Worm (Caenorhabditis elegans) whole organism, L1 larva: Measurements from ENCODE around the gene Y102F5A.1.

Source experiments
- F16B12.6 ChIP-seq: fragments of 150-350 bp; optimal IDR thresholded peaks from 2 replicates; lab custom pipeline; 2014; ENCODE audit warnings: missing biosample characterization, missing genetic modification characterization
- aha-1 ChIP-seq: fragments of 150-350 bp; optimal IDR thresholded peaks from 2 replicates; lab custom pipeline; 2014; ENCODE audit warnings: missing biosample characterization, missing genetic modification characterization
- alr-1 ChIP-seq: fragments of 200-800 bp; sonication (Bioruptor generic); optimal IDR thresholded peaks from 2 replicates; lab custom pipeline; 2018; ENCODE audit warnings: borderline replicate concordance, mild to moderate bottlenecking, missing genetic modification characterization, missing compliant biosample characterization
- aly-2 ChIP-seq: fragments of 150-350 bp; optimal IDR thresholded peaks from 2 replicates; lab custom pipeline; 2014; ENCODE audit warnings: missing biosample characterization, missing genetic modification characterization
- ceh-8 ChIP-seq: fragments of 200-800 bp; sonication (Bioruptor generic); optimal IDR thresholded peaks from 2 replicates; lab custom pipeline; 2018; ENCODE audit warnings: mild to moderate bottlenecking, missing genetic modification characterization, moderate library complexity, missing compliant biosample characterization
- ceh-82 ChIP-seq, 3 experiments: fragments of 150-350 bp in 1 of 3; sonication (generic microtip) in 2 of 3; optimal IDR thresholded peaks; 2 replicates each; lab custom pipeline; 2014 to 2017; ENCODE audit warnings: missing biosample characterization in 3 of 3, missing genetic modification characterization in 3 of 3
- ceh-88 ChIP-seq: fragments of 200-800 bp; sonication (Bioruptor generic); IDR thresholded peaks from 2 replicates; pipeline ENCODE4 v1.3.6; 2022; ENCODE audit warnings: missing genetic modification characterization, missing compliant biosample characterization
- dpl-1 ChIP-seq, 3 experiments: fragments of 150-350 bp in 2 of 3; sonication (generic microtip) in 1 of 3; optimal IDR thresholded peaks; 2 replicates each; lab custom pipeline; 2014 to 2017; ENCODE audit warnings: missing biosample characterization in 3 of 3, missing genetic modification characterization in 3 of 3, missing genetic modification reagents in 3 of 3
- egl-13 ChIP-seq: sonication (generic microtip); optimal IDR thresholded peaks from 2 replicates; lab custom pipeline; 2016; ENCODE audit warnings: missing genotype, missing genetic modification reagents, missing genetic modification characterization, missing compliant biosample characterization
- egl-27 ChIP-seq, 2 experiments: fragments of 150-350 bp in 1 of 2; sonication (generic microtip); optimal IDR thresholded peaks; 3 replicates each; lab custom pipeline; 2017 to 2018; ENCODE audit warnings: missing biosample characterization in 2 of 2, missing genetic modification characterization in 2 of 2, missing genetic modification reagents in 2 of 2
- fkh-10 ChIP-seq: sonication (generic microtip); optimal IDR thresholded peaks from 2 replicates; lab custom pipeline; 2017; ENCODE audit warnings: missing biosample characterization, missing genetic modification reagents, missing genetic modification characterization
- fkh-4 ChIP-seq: sonication (generic microtip); optimal IDR thresholded peaks from 2 replicates; lab custom pipeline; 2016; ENCODE audit warnings: missing compliant biosample characterization, missing genetic modification characterization, borderline replicate concordance
- grh-1 ChIP-seq: fragments of 200-800 bp; sonication (Bioruptor generic); IDR thresholded peaks from 2 replicates; pipeline ENCODE4 v1.3.6; 2022; ENCODE audit warnings: missing genetic modification reagents, missing genetic modification characterization, missing compliant biosample characterization
- hlh-17 ChIP-seq: fragments of 200-800 bp; sonication (Bioruptor generic); optimal IDR thresholded peaks from 2 replicates; lab custom pipeline; 2018; ENCODE audit warnings: missing genetic modification characterization, mild to moderate bottlenecking, missing compliant biosample characterization, moderate library complexity, borderline replicate concordance
- irx-1 ChIP-seq: sonication (generic microtip); optimal IDR thresholded peaks from 2 replicates; lab custom pipeline; 2016; ENCODE audit warnings: missing genetic modification characterization, missing compliant biosample characterization
- isw-1 ChIP-seq: fragments of 200-800 bp; sonication (Bioruptor generic); IDR thresholded peaks from 2 replicates; pipeline ENCODE4 v1.3.6; 2022; ENCODE audit warnings: missing genetic modification characterization, missing compliant biosample characterization
- lin-13 ChIP-seq: fragments of 150-350 bp; optimal IDR thresholded peaks from 2 replicates; lab custom pipeline; 2014; ENCODE audit warnings: missing biosample characterization, missing genetic modification reagents, missing genetic modification characterization
- lin-14 ChIP-seq: fragments of 200-800 bp; sonication (Bioruptor generic); optimal IDR thresholded peaks from 2 replicates; lab custom pipeline; 2018; ENCODE audit warnings: mild to moderate bottlenecking, missing genetic modification characterization, moderate library complexity, missing compliant biosample characterization
- lin-15B ChIP-seq: fragments of 150-350 bp; sonication (generic microtip); optimal IDR thresholded peaks from 3 replicates; lab custom pipeline; 2014; ENCODE audit warnings: missing biosample characterization, missing genetic modification characterization
- lin-39 ChIP-seq: fragments of 150-350 bp; optimal IDR thresholded peaks from 2 replicates; lab custom pipeline; 2014; ENCODE audit warnings: missing biosample characterization, missing genetic modification reagents, missing genetic modification characterization
- mdl-1 ChIP-seq, 2 experiments: fragments of 150-350 bp; optimal IDR thresholded peaks; 2 replicates each; lab custom pipeline; 2014 to 2017; ENCODE audit warnings: missing biosample characterization in 2 of 2, missing genetic modification characterization in 2 of 2, inconsistent platforms in 1 of 2
- mef-2 ChIP-seq: fragments of 150-350 bp; optimal IDR thresholded peaks from 2 replicates; lab custom pipeline; 2014; ENCODE audit warnings: missing biosample characterization, missing genetic modification characterization
- mep-1 ChIP-seq: fragments of 150-350 bp; optimal IDR thresholded peaks from 2 replicates; lab custom pipeline; 2014; ENCODE audit warnings: missing biosample characterization, missing genetic modification characterization
- nhr-11 ChIP-seq: fragments of 150-350 bp; optimal IDR thresholded peaks from 2 replicates; lab custom pipeline; 2014; ENCODE audit warnings: missing biosample characterization, missing genetic modification characterization
- nhr-20 ChIP-seq: sonication (generic microtip); optimal IDR thresholded peaks from 2 replicates; lab custom pipeline; 2016; ENCODE audit warnings: mild to moderate bottlenecking, missing genetic modification characterization, missing compliant biosample characterization
- nhr-237 ChIP-seq: fragments of 150-350 bp; optimal IDR thresholded peaks from 2 replicates; lab custom pipeline; 2014; ENCODE audit warnings: missing biosample characterization, missing genetic modification characterization
- nhr-47 ChIP-seq: sonication (generic microtip); optimal IDR thresholded peaks from 2 replicates; lab custom pipeline; 2016; ENCODE audit warnings: mild to moderate bottlenecking, missing genetic modification characterization, moderate library complexity, missing compliant biosample characterization
- nhr-71 ChIP-seq: sonication (generic microtip); optimal IDR thresholded peaks from 2 replicates; lab custom pipeline; 2016; ENCODE audit warnings: mild to moderate bottlenecking, missing genetic modification characterization, moderate library complexity, missing compliant biosample characterization
- nhr-76 ChIP-seq: sonication (generic microtip); optimal IDR thresholded peaks from 2 replicates; lab custom pipeline; 2017; ENCODE audit warnings: missing biosample characterization, missing genetic modification characterization
- nhr-84 ChIP-seq: sonication (generic microtip); optimal IDR thresholded peaks from 2 replicates; lab custom pipeline; 2017; ENCODE audit warnings: missing biosample characterization, missing genetic modification characterization
- nhr-85 ChIP-seq: sonication (generic microtip); peaks from one replicate; lab custom pipeline; 2016; ENCODE audit warnings: missing genetic modification characterization, inconsistent platforms, missing compliant biosample characterization
- nhr-90 ChIP-seq: sonication (generic microtip); optimal IDR thresholded peaks from 2 replicates; lab custom pipeline; 2016; ENCODE audit warnings: mild to moderate bottlenecking, missing genetic modification characterization, missing compliant biosample characterization; ENCODE audit not compliant: poor library complexity
- pax-3 ChIP-seq: fragments of 200-800 bp; sonication (Bioruptor generic); optimal IDR thresholded peaks from 2 replicates; lab custom pipeline; 2018; ENCODE audit warnings: mild to moderate bottlenecking, missing genetic modification characterization, moderate library complexity, missing compliant biosample characterization
- skn-1 ChIP-seq: fragments of 150-350 bp; optimal IDR thresholded peaks from 2 replicates; lab custom pipeline; 2014; ENCODE audit warnings: missing biosample characterization, missing genetic modification characterization
- snu-23 ChIP-seq: sonication (generic microtip); optimal IDR thresholded peaks from 2 replicates; lab custom pipeline; 2016; ENCODE audit warnings: missing genetic modification characterization, missing compliant biosample characterization
- sox-4 ChIP-seq: sonication (generic microtip); optimal IDR thresholded peaks from 2 replicates; lab custom pipeline; 2016; ENCODE audit warnings: missing genetic modification characterization, missing compliant biosample characterization
- swsn-7 ChIP-seq: sonication (generic microtip); optimal IDR thresholded peaks from 2 replicates; lab custom pipeline; 2016; ENCODE audit warnings: missing genetic modification characterization, missing compliant biosample characterization
- tlp-1 ChIP-seq: fragments of 150-350 bp; optimal IDR thresholded peaks from 2 replicates; lab custom pipeline; 2014; ENCODE audit warnings: missing biosample characterization, missing genetic modification characterization
- unc-130 ChIP-seq: fragments of 150-350 bp; optimal IDR thresholded peaks from 2 replicates; lab custom pipeline; 2017; ENCODE audit warnings: missing biosample characterization, missing genetic modification characterization, inconsistent platforms
- unc-86 ChIP-seq: sonication (generic microtip); optimal IDR thresholded peaks from 2 replicates; lab custom pipeline; 2016; ENCODE audit warnings: missing genetic modification characterization, missing compliant biosample characterization
- unc-98 ChIP-seq: fragments of 200-800 bp; sonication (Bioruptor generic); IDR thresholded peaks from 2 replicates; pipeline ENCODE4 v1.3.6; 2022; ENCODE audit warnings: missing genetic modification characterization, missing compliant biosample characterization
- ztf-11 ChIP-seq, 2 experiments: sonication (generic microtip); optimal IDR thresholded peaks; 2 replicates each; lab custom pipeline; 2016 to 2017; ENCODE audit warnings: missing genetic modification characterization in 2 of 2, missing biosample characterization in 1 of 2, missing compliant biosample characterization in 1 of 2

Y102F5A.1 gene

DNA sequence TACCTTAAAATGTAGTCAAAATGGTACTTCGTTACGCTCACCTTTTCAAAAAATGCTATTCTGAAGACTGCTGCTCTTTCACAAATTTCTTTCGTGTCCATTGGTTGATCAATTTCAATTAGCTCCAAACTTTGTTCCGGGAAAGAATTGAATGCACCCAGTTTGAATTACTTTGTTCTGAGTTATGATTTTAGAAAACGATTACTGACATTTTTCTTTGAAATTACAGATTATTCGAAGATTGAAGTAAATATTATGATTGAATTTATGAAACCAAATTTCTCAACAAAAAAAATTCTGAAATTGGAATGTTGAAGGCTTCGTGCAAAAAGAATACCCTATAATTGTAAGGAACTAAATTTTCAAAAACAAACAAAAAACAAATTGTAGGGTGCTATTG lies at the start of gene Y102F5A.1:
Gene Y102F5A.1 (minus strand): TSS at position 101 of the 400 bp plus-strand sequence.
- TF ChIP-seq aha-1 (tag; lab: Kevin White, UChicago) (no peak), nhr-47 (tag; lab: Kevin White, UChicago) (no peak), nhr-20 (no peak), nhr-11 (tag; lab: Kevin White, UChicago) (no peak), swsn-7 (no peak), skn-1 (tag; lab: Kevin White, UChicago) (no peak)

DNA sequence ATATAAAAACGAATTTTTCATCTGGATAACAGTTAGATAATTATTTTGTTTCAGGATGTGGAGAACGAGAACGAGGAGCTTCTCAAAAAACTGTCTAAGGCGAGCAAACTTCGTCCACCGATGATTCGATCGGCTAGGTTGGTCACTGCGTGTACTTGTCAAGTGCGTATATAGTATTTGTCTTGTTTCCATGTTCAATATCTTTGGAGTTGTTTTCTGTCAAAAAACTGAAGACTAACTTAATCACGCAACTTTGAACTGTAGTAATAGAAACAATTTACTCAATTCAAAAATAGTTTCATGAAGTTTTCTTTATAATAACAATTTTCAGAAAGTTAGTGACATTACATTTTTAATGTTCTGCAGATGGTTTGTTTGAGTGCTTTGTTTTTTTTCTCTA lies 44.5 kb upstream of the Y102F5A.1 start:
- TF ChIP-seq nhr-90 (tag; lab: Kevin White, UChicago), result no peak

DNA sequence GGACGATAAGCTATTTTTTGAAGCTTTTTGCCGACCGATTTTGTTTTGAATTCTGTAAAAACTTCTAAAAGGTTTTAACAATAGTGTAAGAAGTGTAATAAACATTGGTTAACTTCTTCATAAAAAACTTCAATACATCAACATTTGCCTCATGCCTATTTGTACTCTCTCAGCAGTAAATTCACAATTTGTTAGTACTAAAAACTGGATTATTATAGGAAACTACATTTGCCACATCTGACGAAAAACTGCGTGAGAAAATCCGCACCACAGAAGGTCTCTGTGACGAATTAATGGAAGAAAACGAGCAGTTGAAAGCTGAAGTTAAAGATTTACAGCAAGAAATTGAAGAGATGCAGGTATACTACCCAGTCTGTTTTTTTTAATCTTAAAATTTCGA lies 43.4 kb upstream of the Y102F5A.1 start:
- TF ChIP-seq grh-1 (GFP tag; lab: Robert Waterston, UW), result no peak
- no peak for TF ChIP-seq F16B12.6 (tag; lab: Kevin White, UChicago)
- TF ChIP-seq lin-39 (tag; lab: Kevin White, UChicago), result no peak
- no peak for TF ChIP-seq nhr-85 (tag; lab: Kevin White, UChicago)
- TF ChIP-seq hlh-17, result no peak
- no peak for TF ChIP-seq ceh-88 (GFP tag; lab: Robert Waterston, UW)
- no peak for TF ChIP-seq ceh-82 (tag; optimal IDR thresholded peaks at IDR 0.05; lab: Kevin White, UChicago)
- no peak for TF ChIP-seq egl-13 (tag; lab: Kevin White, UChicago)
- no peak for TF ChIP-seq mef-2 (tag; lab: Kevin White, UChicago)
- no peak for TF ChIP-seq dpl-1 (GFP tag; optimal IDR thresholded peaks at IDR 0.05; lab: Kevin White, UChicago)
- TF ChIP-seq egl-27 (tag; optimal IDR thresholded peaks at IDR 0.05; lab: Kevin White, UChicago), result no peak
- TF ChIP-seq unc-98 (GFP tag; lab: Robert Waterston, UW), result no peak
- TF ChIP-seq lin-13 (GFP tag; lab: Kevin White, UChicago), result no peak
- no peak for TF ChIP-seq ztf-11 (tag; optimal IDR thresholded peaks at IDR 0.05; lab: Kevin White, UChicago)
- no peak for TF ChIP-seq nhr-84 (tag; lab: Kevin White, UChicago)

DNA sequence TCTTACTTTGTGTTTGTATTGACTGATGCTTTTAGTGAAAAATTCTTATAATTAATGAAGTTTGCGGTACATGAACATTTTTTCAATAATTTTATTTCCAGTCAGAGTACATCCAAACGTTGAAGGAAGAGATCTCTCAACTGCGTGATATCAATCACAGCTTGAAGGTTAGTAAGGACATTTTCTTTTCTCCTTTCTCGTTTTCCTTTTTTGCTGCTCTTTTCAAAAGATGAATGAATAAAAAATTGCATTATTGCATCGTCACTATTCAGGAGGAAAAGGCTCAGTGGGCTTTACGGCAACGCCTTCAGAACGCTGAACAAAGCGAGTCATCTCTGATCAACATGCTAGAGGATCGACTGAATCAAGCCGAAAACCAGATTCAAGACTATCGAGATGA lies 42.8 kb upstream of the Y102F5A.1 start:
- TF ChIP-seq nhr-11 (tag; lab: Kevin White, UChicago) (no peak), fkh-10 (peak; percentile 62), nhr-90 (tag; lab: Kevin White, UChicago) (no peak)

DNA sequence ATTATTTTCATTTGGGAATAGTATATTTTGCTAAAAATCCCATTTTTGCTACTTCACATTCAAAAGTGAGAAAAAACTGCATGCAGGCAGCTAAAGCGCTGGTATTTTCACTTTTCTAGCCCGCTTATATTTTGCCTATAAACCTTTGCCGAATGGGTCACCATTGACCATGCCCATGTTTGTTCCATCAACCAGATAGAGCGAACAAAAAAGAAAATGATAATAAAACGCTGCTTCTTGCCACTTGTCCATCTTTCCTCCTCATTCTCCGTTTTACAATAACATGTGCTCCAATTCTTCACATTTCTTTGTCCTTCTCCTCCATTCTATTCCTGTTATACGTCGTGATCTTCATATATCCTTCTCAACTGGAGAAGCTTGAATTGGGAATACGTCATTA lies 39.6 kb upstream of the Y102F5A.1 start, which contains the start of gene tag-241:
Gene tag-241 (plus strand): TSS at position 301 of the 400 bp plus-strand sequence.
- TF ChIP-seq lin-14, result peak; percentile 1
- no peak for TF ChIP-seq irx-1
- TF ChIP-seq, all 84 proteins: peak for 1

DNA sequence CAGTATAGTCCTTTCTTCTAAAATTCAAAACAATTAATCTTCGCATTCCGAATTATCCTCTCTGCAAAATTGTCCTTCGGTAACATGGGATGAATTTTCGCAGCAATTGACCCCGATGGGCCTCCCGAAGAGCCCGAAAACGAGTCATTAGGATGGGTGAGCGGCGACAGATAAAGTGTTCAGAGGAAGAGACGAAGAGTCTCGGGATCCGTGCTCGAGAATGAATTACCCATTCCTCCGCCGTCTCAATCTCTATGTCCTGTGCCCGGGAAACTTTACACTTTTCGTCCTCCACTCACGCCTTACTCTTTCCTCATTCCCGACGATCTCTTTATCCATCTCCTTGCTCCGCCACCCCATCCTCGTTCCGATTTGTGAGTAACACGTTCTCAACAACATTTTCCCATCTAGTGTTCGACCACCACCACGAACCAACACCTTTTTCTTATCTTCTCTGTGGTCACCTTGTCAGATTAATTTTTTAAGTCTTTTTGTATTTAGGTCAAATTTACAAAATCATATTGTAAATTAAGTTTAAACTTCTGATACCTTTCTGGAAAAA lies 37.1 kb upstream of the Y102F5A.1 start:
- no peak for TF ChIP-seq mdl-1 (tag; optimal IDR thresholded peaks at IDR 0.05; lab: Kevin White, UChicago)
- no peak for TF ChIP-seq unc-130
- no peak for TF ChIP-seq ztf-11 (tag; optimal IDR thresholded peaks at IDR 0.05; lab: Kevin White, UChicago)
- TF ChIP-seq irx-1, result no peak
- peak; percentile 9 for TF ChIP-seq nhr-71 (tag; lab: Kevin White, UChicago)
- TF ChIP-seq nhr-237, result no peak
- no peak for TF ChIP-seq ceh-82 (tag; optimal IDR thresholded peaks at IDR 0.05; lab: Kevin White, UChicago)
- no peak for TF ChIP-seq nhr-11 (tag; lab: Kevin White, UChicago)
- TF ChIP-seq ceh-8, result no peak
- no peak for TF ChIP-seq fkh-4 (tag; lab: Kevin White, UChicago)
- TF ChIP-seq pax-3, result no peak
- no peak for TF ChIP-seq alr-1
- no peak for TF ChIP-seq isw-1 (GFP tag; lab: Robert Waterston, UW)
- no peak for TF ChIP-seq snu-23 (GFP tag; lab: Kevin White, UChicago)
- no peak for TF ChIP-seq lin-15B (tag; lab: Kevin White, UChicago)
- TF ChIP-seq nhr-20, result no peak
- no peak for TF ChIP-seq nhr-76 (tag; lab: Kevin White, UChicago)
- no peak for TF ChIP-seq sox-4 (tag; lab: Kevin White, UChicago)
- TF ChIP-seq tlp-1 (tag; lab: Kevin White, UChicago), result no peak
- TF ChIP-seq lin-14, result peak; percentile 51
- no peak for TF ChIP-seq unc-86 (tag; lab: Kevin White, UChicago)
- TF ChIP-seq aly-2, result no peak
- no peak for TF ChIP-seq mep-1 (tag; lab: Kevin White, UChicago)
